Worm (Caenorhabditis elegans): Measurements from ENCODE around the gene tank-1.

tank-1 gene

DNA sequence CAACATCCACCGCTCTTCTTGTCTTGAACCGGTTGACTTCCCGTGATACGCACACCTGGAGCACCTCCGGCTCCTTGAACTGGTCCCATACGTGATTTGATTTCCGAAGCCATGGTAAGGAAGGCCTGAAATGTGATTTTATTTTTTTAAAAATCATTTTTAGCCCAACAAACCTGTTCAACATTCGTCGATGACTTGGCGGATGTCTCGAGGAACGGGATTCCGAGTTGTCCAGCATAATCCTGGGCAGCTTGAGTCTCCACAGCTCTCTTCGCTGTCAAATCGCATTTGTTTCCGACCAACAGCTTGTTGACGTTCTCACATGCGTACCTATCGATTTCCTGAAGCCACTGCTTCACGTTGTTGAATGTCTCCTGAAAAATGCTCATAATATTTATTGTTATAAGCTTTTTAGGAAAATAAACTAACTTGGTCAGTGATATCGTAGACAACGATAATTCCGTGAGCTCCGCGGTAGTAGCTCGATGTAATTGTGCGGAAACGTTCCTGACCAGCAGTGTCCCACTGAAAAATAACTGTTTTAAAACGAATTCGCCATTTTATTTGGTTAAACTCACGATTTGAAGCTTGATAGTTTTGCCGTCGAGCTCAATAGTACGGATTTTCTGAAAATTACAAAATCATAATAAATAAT lies 22.3 kb downstream of the tank-1 start:
- TF ChIP-seq hsf-1 (GFP tag; IDR thresholded peaks at IDR 0.05) = 0 out of 2 replicates have a peak, but pooled peaks have one; percentile 52
- TF ChIP-seq zfh-2 (GFP tag; conservative IDR thresholded peaks at IDR 0.05) = no peak
- TF ChIP-seq hmg-20 (GFP tag; IDR thresholded peaks at IDR 0.05) = no peak
- TF ChIP-seq sptf-2 (GFP tag; optimal IDR thresholded peaks at IDR 0.05) = no peak
- TF ChIP-seq repo-1 (tag; optimal IDR thresholded peaks at IDR 0.05) = peak; percentile 61
- TF ChIP-seq dpff-1 (tag; optimal IDR thresholded peaks at IDR 0.05) = peak; percentile 18
- TF ChIP-seq B0336.3 (GFP tag; IDR thresholded peaks at IDR 0.05) = 0 out of 2 replicates have a peak, but pooled peaks have one; percentile 9
- TF ChIP-seq F52B5.7 (tag; optimal IDR thresholded peaks at IDR 0.05) = no peak
- no peak for TF ChIP-seq ztf-22 (GFP tag; optimal IDR thresholded peaks at IDR 0.05)
- 0 out of 2 replicates have a peak, but pooled peaks have one; percentile 7 for TF ChIP-seq cebp-2 (GFP tag; IDR thresholded peaks at IDR 0.05)
- TF ChIP-seq aptf-3 (GFP tag; IDR thresholded peaks at IDR 0.05) = 0 out of 2 replicates have a peak, but pooled peaks have one; percentile 42

ce11 chrV:1262036-1262435 lies 23.5 kb downstream of the tank-1 start:
- TF ChIP-seq ztf-25 (GFP tag; IDR thresholded peaks at IDR 0.05) (no peak), egrh-3 (GFP tag; IDR thresholded peaks at IDR 0.05) (no peak), ama-1 (optimal IDR thresholded peaks at IDR 0.05) (peak; percentile 53), ama-1 (GFP tag; optimal IDR thresholded peaks at IDR 0.05) (no peak), somi-1 (GFP tag; optimal IDR thresholded peaks at IDR 0.05) (no peak), lin-40 (tag; optimal IDR thresholded peaks at IDR 0.05) (no peak), K11D2.4 (GFP tag; IDR thresholded peaks at IDR 0.05) (no peak), akir-1 (GFP tag; optimal IDR thresholded peaks at IDR 0.05) (no peak), Y67H2A.10 (GFP tag; conservative IDR thresholded peaks at IDR 0.05) (no peak), Y79H2A.3 (GFP tag; conservative IDR thresholded peaks at IDR 0.05) (peak; percentile 40; the same call in 1 of the 2 replicates), attf-6 (GFP tag; IDR thresholded peaks at IDR 0.05) (no peak), hsf-1 (GFP tag; IDR thresholded peaks at IDR 0.05) (peak; percentile 46; the same call in 1 of the 2 replicates), lag-1 (GFP tag; IDR thresholded peaks at IDR 0.05) (no peak), unc-130 (GFP tag; optimal IDR thresholded peaks at IDR 0.05) (no peak), Y53F4B.3 (GFP tag; IDR thresholded peaks at IDR 0.05) (no peak), attf-5 (GFP tag; optimal IDR thresholded peaks at IDR 0.05) (no peak), F23B12.7 (tag; optimal IDR thresholded peaks at IDR 0.05; ENCODE audit: insufficient read depth) (no peak), snpc-4 (GFP tag; optimal IDR thresholded peaks at IDR 0.05) (no peak), snpc-4 (tag; optimal IDR thresholded peaks at IDR 0.05) (no peak), aptf-3 (GFP tag; IDR thresholded peaks at IDR 0.05) (no peak), tbx-9 (tag; optimal IDR thresholded peaks at IDR 0.05; ENCODE audit: borderline replicate concordance) (no peak), madf-10 (tag; optimal IDR thresholded peaks at IDR 0.05) (no peak), attf-3 (GFP tag; conservative IDR thresholded peaks at IDR 0.05) (no peak), ztf-22 (GFP tag; optimal IDR thresholded peaks at IDR 0.05) (no peak), bed-2 (GFP tag; IDR thresholded peaks at IDR 0.05) (no peak), hmg-1.2 (GFP tag; IDR thresholded peaks at IDR 0.05) (no peak), B0019.2 (GFP tag; conservative IDR thresholded peaks at IDR 0.05) (no peak), lin-35 (GFP tag; optimal IDR thresholded peaks at IDR 0.05) (no peak), ztf-28 (GFP tag; IDR thresholded peaks at IDR 0.05) (0 out of 2 replicates have a peak, but pooled peaks have one; percentile 6), let-526 (GFP tag; IDR thresholded peaks at IDR 0.05) (no peak), C06A6.2 (GFP tag; conservative IDR thresholded peaks at IDR 0.05) (no peak), nhr-80 (tag; optimal IDR thresholded peaks at IDR 0.05) (no peak), hlh-26 (GFP tag; conservative IDR thresholded peaks at IDR 0.05) (no peak), K12H6.12 (tag; optimal IDR thresholded peaks at IDR 0.05) (no peak), Y95B8A.8 (GFP tag; IDR thresholded peaks at IDR 0.05) (no peak), lin-54 (GFP tag; optimal IDR thresholded peaks at IDR 0.05) (no peak), snpc-1.3 (tag; optimal IDR thresholded peaks at IDR 0.05; ENCODE audit: insufficient read depth) (no peak), dpl-1 (GFP tag; optimal IDR thresholded peaks at IDR 0.05) (no peak), hmg-20 (GFP tag; IDR thresholded peaks at IDR 0.05) (no peak), F57A8.1 (GFP tag; optimal IDR thresholded peaks at IDR 0.05) (no peak)
